Fruit fly (Drosophila melanogaster) whole organism, embryonic: Measurements from ENCODE around the gene SmD2.

Experiments used
- Asciz ChIP-seq: fragments of 200-800 bp; sonication (Bioruptor generic); optimal IDR thresholded peaks from 2 replicates; lab custom pipeline; 2017; ENCODE audit warnings: missing biosample characterization, mild to moderate bottlenecking, missing genetic modification characterization, missing genetic modification reagents
- BEAF-32 ChIP-seq: fragments of 200-800 bp; sonication (Bioruptor generic); optimal IDR thresholded peaks from 3 replicates; lab custom pipeline; 2017; ENCODE audit warnings: missing biosample characterization, missing genetic modification characterization, mild to moderate bottlenecking, moderate library complexity, missing genetic modification reagents
- CG10366 ChIP-seq: fragments of 200-800 bp; sonication (Bioruptor generic); IDR thresholded peaks from 2 replicates; pipeline ENCODE4 v1.3.6; 2022; ENCODE audit warnings: missing biosample characterization, missing genetic modification characterization
- CG10431 ChIP-seq: fragments of 200-800 bp; sonication (Bioruptor generic); optimal IDR thresholded peaks from 3 replicates; lab custom pipeline; 2018; ENCODE audit warnings: missing biosample characterization, mild to moderate bottlenecking, missing genetic modification characterization
- CG10565 ChIP-seq: fragments of 200-800 bp; sonication (Bioruptor generic); optimal IDR thresholded peaks from 3 replicates; lab custom pipeline; 2016; ENCODE audit warnings: missing biosample characterization, mild to moderate bottlenecking, missing genetic modification characterization
- CG11456 ChIP-seq: fragments of 200-800 bp; sonication (Bioruptor generic); IDR thresholded peaks from 3 replicates; pipeline ENCODE4 v1.3.6; 2022; ENCODE audit warnings: missing biosample characterization, missing genetic modification characterization
- CG12155 ChIP-seq: fragments of 200-800 bp; sonication (Bioruptor generic); optimal IDR thresholded peaks from 3 replicates; lab custom pipeline; 2016; ENCODE audit warnings: missing biosample characterization, missing genetic modification characterization
- CG12659 ChIP-seq: fragments of 200-800 bp; sonication (Bioruptor generic); optimal IDR thresholded peaks from 3 replicates; lab custom pipeline; 2017; ENCODE audit warnings: mild to moderate bottlenecking, missing biosample characterization, missing genetic modification reagents, missing genetic modification characterization
- CG13287 ChIP-seq: fragments of 200-800 bp; sonication (Bioruptor generic); IDR thresholded peaks from 2 replicates; pipeline ENCODE4 v1.3.6; 2022; ENCODE audit warnings: missing biosample characterization, missing genetic modification characterization; ENCODE audit not compliant: partially characterized antibody
- CG13296 ChIP-seq: fragments of 200-800 bp; sonication (Bioruptor generic); optimal IDR thresholded peaks from 3 replicates; lab custom pipeline; 2018; ENCODE audit warnings: missing biosample characterization, mild to moderate bottlenecking, missing genetic modification characterization
- CG13424 ChIP-seq: fragments of 200-800 bp; sonication (Bioruptor generic); optimal IDR thresholded peaks from 2 replicates; lab custom pipeline; 2019; ENCODE audit warnings: missing biosample characterization, mild to moderate bottlenecking, missing genetic modification characterization, moderate library complexity
- CG14860 ChIP-seq: fragments of 200-800 bp; sonication (Bioruptor generic); IDR thresholded peaks from 3 replicates; pipeline ENCODE4 v1.3.6; 2022; ENCODE audit warnings: missing biosample characterization, missing genetic modification characterization; ENCODE audit not compliant: partially characterized antibody
- CG16813 ChIP-seq: fragments of 200-800 bp; sonication (Bioruptor generic); IDR thresholded peaks from 3 replicates; pipeline ENCODE4 v1.3.6; 2022; ENCODE audit warnings: missing biosample characterization, missing genetic modification characterization; ENCODE audit not compliant: partially characterized antibody
- CG18619 ChIP-seq: fragments of 200-800 bp; sonication (Bioruptor generic); optimal IDR thresholded peaks from 3 replicates; lab custom pipeline; 2017; ENCODE audit warnings: missing biosample characterization, mild to moderate bottlenecking, missing genetic modification characterization
- CG2120 ChIP-seq: fragments of 200-800 bp; sonication (Bioruptor generic); optimal IDR thresholded peaks from 3 replicates; lab custom pipeline; 2016; ENCODE audit warnings: missing biosample characterization, missing genetic modification characterization
- CG2129 ChIP-seq: fragments of 200-800 bp; sonication (Bioruptor generic); IDR thresholded peaks from 2 replicates; pipeline ENCODE4 v1.3.6; 2022; ENCODE audit warnings: missing biosample characterization, missing genetic modification characterization; ENCODE audit not compliant: partially characterized antibody
- CG32772 ChIP-seq: fragments of 200-800 bp; sonication (Bioruptor generic); IDR thresholded peaks from 2 replicates; pipeline ENCODE4 v1.3.6; 2022; ENCODE audit warnings: missing biosample characterization, missing genetic modification characterization
- CG4424 ChIP-seq: fragments of 200-800 bp; sonication (Bioruptor generic); optimal IDR thresholded peaks from 3 replicates; lab custom pipeline; 2016; ENCODE audit warnings: missing biosample characterization, missing genetic modification characterization
- CG4820 ChIP-seq: fragments of 200-800 bp; sonication (Bioruptor generic); optimal IDR thresholded peaks from 3 replicates; lab custom pipeline; 2016; ENCODE audit warnings: missing biosample characterization, missing genetic modification characterization
- CG6175 ChIP-seq: fragments of 200-800 bp; sonication (Bioruptor generic); IDR thresholded peaks from 3 replicates; pipeline ENCODE4 v1.3.6; 2022; ENCODE audit warnings: missing biosample characterization, missing genetic modification characterization
- CG6765 ChIP-seq: fragments of 200-800 bp; sonication (Bioruptor generic); optimal IDR thresholded peaks from 3 replicates; lab custom pipeline; 2017; ENCODE audit warnings: missing biosample characterization, mild to moderate bottlenecking, missing genetic modification characterization
- CG9797 ChIP-seq: fragments of 200-800 bp; sonication (Bioruptor generic); optimal IDR thresholded peaks from 3 replicates; lab custom pipeline; 2018; ENCODE audit warnings: missing biosample characterization, mild to moderate bottlenecking, missing genetic modification characterization
- CHES-1-like ChIP-seq: fragments of 200-800 bp; sonication (Bioruptor generic); optimal IDR thresholded peaks from 2 replicates; lab custom pipeline; 2016; ENCODE audit warnings: missing biosample characterization, missing genetic modification characterization
- Camta ChIP-seq: fragments of 200-800 bp; sonication (Bioruptor generic); optimal IDR thresholded peaks from 2 replicates; lab custom pipeline; 2016; ENCODE audit warnings: missing biosample characterization, missing genetic modification characterization
- CkIIα-i1 ChIP-seq: fragments of 200-800 bp; sonication (Bioruptor generic); IDR thresholded peaks from 2 replicates; pipeline ENCODE4 v1.3.6; 2022; ENCODE audit warnings: missing biosample characterization, missing genetic modification characterization
- Dbx ChIP-seq: fragments of 200-800 bp; sonication (Bioruptor generic); IDR thresholded peaks from 3 replicates; pipeline ENCODE4 v1.3.6; 2022; ENCODE audit warnings: missing biosample characterization, missing genetic modification characterization
- Dek ChIP-seq: fragments of 200-800 bp; sonication (Bioruptor generic); optimal IDR thresholded peaks from 3 replicates; lab custom pipeline; 2019; ENCODE audit warnings: missing biosample characterization, mild to moderate bottlenecking, missing genetic modification characterization, moderate library complexity
- E2f2 ChIP-seq: fragments of 200-800 bp; sonication (Bioruptor generic); IDR thresholded peaks from 2 replicates; pipeline ENCODE4 v1.3.6; 2022; ENCODE audit warnings: missing biosample characterization, missing genetic modification characterization
- Fer1 ChIP-seq: fragments of 200-800 bp; sonication (Bioruptor generic); optimal IDR thresholded peaks from 2 replicates; lab custom pipeline; 2017; ENCODE audit warnings: missing biosample characterization, mild to moderate bottlenecking, missing genetic modification characterization
- H15 ChIP-seq: fragments of 200-800 bp; sonication (Bioruptor generic); IDR thresholded peaks from 3 replicates; pipeline ENCODE4 v1.3.6; 2022; ENCODE audit warnings: missing biosample characterization, missing genetic modification characterization
- HLH3B ChIP-seq: fragments of 200-800 bp; sonication (Bioruptor generic); IDR thresholded peaks from 2 replicates; pipeline ENCODE4 v1.3.6; 2022; ENCODE audit warnings: missing biosample characterization, missing genetic modification characterization
- HmgD ChIP-seq: fragments of 200-800 bp; sonication (Bioruptor generic); optimal IDR thresholded peaks from 3 replicates; lab custom pipeline; 2016; ENCODE audit warnings: missing biosample characterization, missing genetic modification characterization
- Hmr ChIP-seq: fragments of 200-800 bp; sonication (Bioruptor generic); optimal IDR thresholded peaks from 3 replicates; lab custom pipeline; 2017; ENCODE audit warnings: mild to moderate bottlenecking, missing biosample characterization, missing genetic modification reagents, missing genetic modification characterization
- Hr3 ChIP-seq: fragments of 200-800 bp; sonication (Bioruptor generic); optimal IDR thresholded peaks from 3 replicates; lab custom pipeline; 2016; ENCODE audit warnings: missing biosample characterization, missing genetic modification characterization
- Nf-YC ChIP-seq: fragments of 200-800 bp; optimal IDR thresholded peaks from 3 replicates; lab custom pipeline; 2019; ENCODE audit warnings: missing biosample characterization, mild to moderate bottlenecking, missing genetic modification characterization, moderate library complexity
- NfI ChIP-seq: fragments of 200-800 bp; sonication (Bioruptor generic); optimal IDR thresholded peaks from 3 replicates; lab custom pipeline; 2018; ENCODE audit warnings: missing biosample characterization, mild to moderate bottlenecking, missing genetic modification characterization, moderate library complexity
- Scr ChIP-seq: fragments of 200-800 bp; sonication (Bioruptor generic); IDR thresholded peaks from 2 replicates; pipeline ENCODE4 v1.3.6; 2022; ENCODE audit warnings: missing biosample characterization, missing genetic modification characterization; ENCODE audit not compliant: partially characterized antibody
- Side ChIP-seq: fragments of 200-800 bp; sonication (Bioruptor generic); optimal IDR thresholded peaks from 2 replicates; lab custom pipeline; 2016; ENCODE audit warnings: missing biosample characterization, missing genetic modification characterization
- YL-1 ChIP-seq: fragments of 200-800 bp; sonication (Bioruptor generic); optimal IDR thresholded peaks from 3 replicates; lab custom pipeline; 2017; ENCODE audit warnings: missing biosample characterization, mild to moderate bottlenecking, missing genetic modification characterization
- br ChIP-seq: fragments of >200 bp; optimal IDR thresholded peaks from 2 replicates; lab custom pipeline; 2017
- cwo ChIP-seq: fragments of 200-800 bp; sonication (Bioruptor generic); optimal IDR thresholded peaks from 3 replicates; lab custom pipeline; 2017; ENCODE audit warnings: missing biosample characterization, missing genetic modification characterization, mild to moderate bottlenecking, moderate library complexity, missing genetic modification reagents
- eve ChIP-seq, 2 experiments: fragments of >200 bp; optimal IDR thresholded peaks; 2 replicates each; lab custom pipeline; 2017; ENCODE audit warnings: missing biosample characterization in 2 of 2, missing genetic modification characterization in 2 of 2
- ftz-f1 ChIP-seq: fragments of 200-800 bp; sonication (Bioruptor generic); optimal IDR thresholded peaks from 2 replicates; lab custom pipeline; 2016; ENCODE audit warnings: missing biosample characterization, missing genetic modification characterization
- grau ChIP-seq: fragments of 200-800 bp; optimal IDR thresholded peaks from 3 replicates; lab custom pipeline; 2019; ENCODE audit warnings: missing biosample characterization, mild to moderate bottlenecking, missing genetic modification characterization, moderate library complexity
- mam ChIP-seq: fragments of 200-800 bp; sonication (Bioruptor generic); optimal IDR thresholded peaks from 3 replicates; lab custom pipeline; 2016; ENCODE audit warnings: missing biosample characterization, missing genetic modification characterization
- nerfin-1 ChIP-seq: fragments of 200-800 bp; sonication (Bioruptor generic); optimal IDR thresholded peaks from 3 replicates; lab custom pipeline; 2019; ENCODE audit warnings: missing biosample characterization, mild to moderate bottlenecking, missing genetic modification characterization, moderate library complexity
- phol ChIP-seq: fragments of 200-800 bp; sonication (Bioruptor generic); optimal IDR thresholded peaks from 3 replicates; lab custom pipeline; 2018; ENCODE audit warnings: missing biosample characterization, mild to moderate bottlenecking, missing genetic modification characterization, moderate library complexity
- sr ChIP-seq: fragments of 200-800 bp; sonication (Bioruptor generic); IDR thresholded peaks from 3 replicates; pipeline ENCODE4 v1.3.6; 2022; ENCODE audit warnings: missing biosample characterization, missing genetic modification characterization
- stwl ChIP-seq: fragments of 200-800 bp; sonication (Bioruptor generic); optimal IDR thresholded peaks from 3 replicates; lab custom pipeline; 2018; ENCODE audit warnings: missing biosample characterization, mild to moderate bottlenecking, missing genetic modification characterization, moderate library complexity
- tin ChIP-seq: fragments of 200-800 bp; sonication (Bioruptor generic); optimal IDR thresholded peaks from 3 replicates; lab custom pipeline; 2016; ENCODE audit warnings: missing biosample characterization, missing genetic modification characterization
- wor ChIP-seq: fragments of 200-800 bp; sonication (Bioruptor generic); IDR thresholded peaks from 2 replicates; pipeline ENCODE4 v1.3.6; 2022; ENCODE audit warnings: missing biosample characterization, missing genetic modification characterization
- zf30C ChIP-seq: fragments of 200-800 bp; sonication (Bioruptor generic); optimal IDR thresholded peaks from 3 replicates; lab custom pipeline; 2018; ENCODE audit warnings: missing biosample characterization, mild to moderate bottlenecking, missing genetic modification characterization

Gene SmD2

DNA sequence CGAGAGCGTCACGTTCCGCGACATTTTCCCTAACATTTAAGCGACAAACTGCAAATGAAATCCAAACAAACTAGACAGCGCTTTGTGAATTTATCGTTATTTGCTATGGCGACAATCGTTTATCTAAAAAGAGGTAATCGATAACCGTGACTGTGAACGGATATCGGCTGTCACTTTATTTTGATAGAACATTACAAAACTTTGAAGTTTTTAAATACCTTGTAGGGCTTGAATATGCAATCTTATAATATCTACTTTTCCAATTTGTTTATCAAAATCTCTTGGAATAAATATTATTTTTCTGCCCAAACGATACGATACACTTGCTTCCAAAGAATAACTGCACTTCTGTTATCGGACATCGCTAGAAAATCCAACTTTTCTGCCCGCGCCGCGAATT lies 34.4 kb upstream of the SmD2 start, which contains the start of the genes CG1024 and TfIIFalpha (continued):
- no peak for TF ChIP-seq tin (GFP tag; lab: Kevin White, UChicago)
- peak; percentile 21 for TF ChIP-seq CHES-1-like (GFP tag; lab: Kevin White, UChicago)
- TF ChIP-seq CG14860 (GFP tag; lab: Robert Waterston, UW), result peak; percentile 95
- no peak for TF ChIP-seq zf30C
- no peak for TF ChIP-seq br (lab: Kevin White, UChicago)
- no peak for TF ChIP-seq CG6175 (GFP tag; lab: Robert Waterston, UW)
- no peak for TF ChIP-seq CkIIα-i1 (GFP tag; lab: Robert Waterston, UW)
- TF ChIP-seq CG10565 (GFP tag; lab: Kevin White, UChicago), result no peak
- TF ChIP-seq ftz-f1 (GFP tag; lab: Kevin White, UChicago), result no peak
- TF ChIP-seq cwo (GFP tag; lab: Kevin White, UChicago), result no peak
- TF ChIP-seq CG2129 (GFP tag; lab: Robert Waterston, UW), result peak; percentile 79
- peak; percentile 3 for TF ChIP-seq Side (GFP tag; lab: Kevin White, UChicago)
- no peak for TF ChIP-seq Hmr (GFP tag; lab: Kevin White, UChicago)
- peak; percentile 86 for TF ChIP-seq CG16813 (GFP tag; lab: Robert Waterston, UW)
- TF ChIP-seq wor (GFP tag; lab: Robert Waterston, UW), result no peak
- no peak for TF ChIP-seq CG4424 (GFP tag; lab: Kevin White, UChicago)
- peak; percentile 9 for TF ChIP-seq nerfin-1 (tag; lab: Kevin White, UChicago)
- no peak for TF ChIP-seq CG10431
- no peak for TF ChIP-seq HLH3B
- peak; percentile 64 for TF ChIP-seq E2f2
- no peak for TF ChIP-seq CG4820 (GFP tag; lab: Kevin White, UChicago)
- no peak for TF ChIP-seq Dbx (GFP tag; lab: Robert Waterston, UW)
- no peak for TF ChIP-seq CG6765 (GFP tag; lab: Kevin White, UChicago)
- TF ChIP-seq Scr (GFP tag; lab: Robert Waterston, UW), result peak; percentile 90
- peak; percentile 20 for TF ChIP-seq Fer1 (GFP tag; lab: Kevin White, UChicago)
- TF ChIP-seq sr (GFP tag; lab: Robert Waterston, UW), result no peak
- TF ChIP-seq Nf-YC, result peak; percentile 38
- TF ChIP-seq YL-1, result peak; percentile 44
- TF ChIP-seq Asciz (GFP tag; lab: Kevin White, UChicago), result no peak
- TF ChIP-seq Dek (tag; lab: Kevin White, UChicago), result no peak
- TF ChIP-seq CG2120 (GFP tag; lab: Kevin White, UChicago), result peak; percentile 24
- TF ChIP-seq H15 (GFP tag; lab: Robert Waterston, UW), result no peak
- no peak for TF ChIP-seq NfI
- no peak for TF ChIP-seq CG32772
- TF ChIP-seq CG13287 (GFP tag; lab: Robert Waterston, UW), result peak; percentile 92
- TF ChIP-seq phol (tag; lab: Kevin White, UChicago), result peak; percentile 50
- TF ChIP-seq Camta, result no peak
- TF ChIP-seq CG13296 (GFP tag; lab: Kevin White, UChicago), result no peak
- TF ChIP-seq BEAF-32 (GFP tag; lab: Kevin White, UChicago), result peak; percentile 85
- peak; percentile 32 for TF ChIP-seq CG12155 (GFP tag; lab: Kevin White, UChicago)
- TF ChIP-seq CG12659, result peak; percentile 61
- no peak for TF ChIP-seq CG10366 (GFP tag; lab: Robert Waterston, UW)
- TF ChIP-seq eve (GFP tag; optimal IDR thresholded peaks at IDR 0.05; lab: Kevin White, UChicago), result no peak
- TF ChIP-seq stwl, result peak; percentile 84
- peak; percentile 8 for TF ChIP-seq mam (GFP tag; lab: Kevin White, UChicago)
- TF ChIP-seq CG13424 (tag; lab: Kevin White, UChicago), result peak; percentile 27
- TF ChIP-seq CG9797 (GFP tag; lab: Kevin White, UChicago), result no peak
- no peak for TF ChIP-seq Hr3 (GFP tag; lab: Kevin White, UChicago)
- no peak for TF ChIP-seq CG18619 (GFP tag; lab: Kevin White, UChicago)
- no peak for TF ChIP-seq CG11456
- no peak for TF ChIP-seq HmgD (GFP tag; lab: Kevin White, UChicago)
- peak; percentile 14 for TF ChIP-seq grau (tag; lab: Kevin White, UChicago)
